Worm (Caenorhabditis elegans): ENCODE measurements around the gene eif-3.G.

The eif-3.G gene

ce11 chrII:8479337-8479736 lies 36.8 kb downstream of the eif-3.G start:
- TF ChIP-seq nhr-237 (tag; optimal IDR thresholded peaks at IDR 0.05) (no peak), lin-32 (GFP tag; optimal IDR thresholded peaks at IDR 0.05) (no peak)

- no peak for TF ChIP-seq ceh-39 (tag; optimal IDR thresholded peaks at IDR 0.05)
Observed at ce11 chrII:8480166-8480565, 37.6 kb downstream of the eif-3.G start, which contains the start of gene lact-4. TSS of gene lact-4 (minus strand) at chrII:8480478.

- TF ChIP-seq mls-2 (tag; optimal IDR thresholded peaks at IDR 0.05) (no peak), sem-2 (GFP tag; optimal IDR thresholded peaks at IDR 0.05) (no peak), ceh-43 (GFP tag; optimal IDR thresholded peaks at IDR 0.05) (no peak), unc-62 (GFP tag; optimal IDR thresholded peaks at IDR 0.05) (peak; percentile 70), ceh-39 (tag; optimal IDR thresholded peaks at IDR 0.05) (peak; percentile 34), M03D4.4 (tag; optimal IDR thresholded peaks at IDR 0.05) (no peak), unc-120 (tag; optimal IDR thresholded peaks at IDR 0.05; ENCODE audit: poor library complexity, severe bottlenecking) (peak; percentile 62), nhr-2 (tag; optimal IDR thresholded peaks at IDR 0.05) (peak; percentile 58), pha-4 (tag; optimal IDR thresholded peaks at IDR 0.05) (peak; percentile 10), sptf-1 (tag; optimal IDR thresholded peaks at IDR 0.05) (no peak), mab-5 (tag; optimal IDR thresholded peaks at IDR 0.05) (peak; percentile 44), hlh-1 (tag; optimal IDR thresholded peaks at IDR 0.05) (peak; percentile 84), blmp-1 (tag; optimal IDR thresholded peaks at IDR 0.05) (no peak)
Observed at ce11 chrII:8481033-8481708, 38.6 kb downstream of the eif-3.G start.

- no peak for TF ChIP-seq unc-120 (tag; optimal IDR thresholded peaks at IDR 0.05; ENCODE audit: poor library complexity, severe bottlenecking)
- TF ChIP-seq mls-2 (tag; optimal IDR thresholded peaks at IDR 0.05) = no peak
- TF ChIP-seq snpc-4 (tag; optimal IDR thresholded peaks at IDR 0.05) = no peak
- TF ChIP-seq flh-1 (GFP tag; optimal IDR thresholded peaks at IDR 0.05) = no peak
- no peak for TF ChIP-seq nhr-12 (tag; optimal IDR thresholded peaks at IDR 0.05)
- TF ChIP-seq ceh-83 (GFP tag; optimal IDR thresholded peaks at IDR 0.05) = no peak
- no peak for TF ChIP-seq nhr-28 (tag; optimal IDR thresholded peaks at IDR 0.05)
- no peak for TF ChIP-seq mep-1 (tag; optimal IDR thresholded peaks at IDR 0.05)
- no peak for TF ChIP-seq zip-8 (tag; optimal IDR thresholded peaks at IDR 0.05)
- no peak for TF ChIP-seq nhr-2 (tag; optimal IDR thresholded peaks at IDR 0.05)
- no peak for TF ChIP-seq elt-3 (tag; optimal IDR thresholded peaks at IDR 0.05)
Observed at ce11 chrII:8481731-8482253, 39.2 kb downstream of the eif-3.G start, which contains the start of gene M05D6.5. TSS of gene M05D6.5 (minus strand) at chrII:8482203.

- TF ChIP-seq ztf-11 (tag; optimal IDR thresholded peaks at IDR 0.05) (no peak), sptf-1 (tag; optimal IDR thresholded peaks at IDR 0.05) (no peak), zip-8 (tag; optimal IDR thresholded peaks at IDR 0.05) (no peak), mls-2 (tag; optimal IDR thresholded peaks at IDR 0.05) (no peak), ces-1 (GFP tag; optimal IDR thresholded peaks at IDR 0.05) (peak; percentile 44), ham-2 (GFP tag; optimal IDR thresholded peaks at IDR 0.05) (no peak), lsy-2 (tag; optimal IDR thresholded peaks at IDR 0.05) (peak; percentile 82), flh-1 (GFP tag; optimal IDR thresholded peaks at IDR 0.05) (no peak), nhr-28 (tag; optimal IDR thresholded peaks at IDR 0.05) (no peak), mep-1 (tag; optimal IDR thresholded peaks at IDR 0.05) (no peak)
Observed at ce11 chrII:8483124-8483792, 40.7 kb downstream of the eif-3.G start.

- TF ChIP-seq bed-3 (GFP tag; optimal IDR thresholded peaks at IDR 0.05) (no peak), ces-1 (GFP tag; optimal IDR thresholded peaks at IDR 0.05) (no peak), nhr-237 (tag; optimal IDR thresholded peaks at IDR 0.05) (no peak), unc-39 (tag; optimal IDR thresholded peaks at IDR 0.05) (no peak), elt-1 (tag; optimal IDR thresholded peaks at IDR 0.05; ENCODE audit: borderline replicate concordance, insufficient read depth) (no peak), mls-2 (tag; optimal IDR thresholded peaks at IDR 0.05) (no peak), ztf-11 (tag; optimal IDR thresholded peaks at IDR 0.05) (no peak), blmp-1 (tag; optimal IDR thresholded peaks at IDR 0.05) (no peak), tbx-8 (GFP tag; optimal IDR thresholded peaks at IDR 0.05) (no peak), nhr-12 (tag; optimal IDR thresholded peaks at IDR 0.05) (no peak), unc-120 (tag; optimal IDR thresholded peaks at IDR 0.05; ENCODE audit: poor library complexity, severe bottlenecking) (no peak)
Observed at ce11 chrII:8483793-8484186, 41.2 kb downstream of the eif-3.G start, which contains the start of gene taap-1. TSS of gene taap-1 (minus strand) at chrII:8483871.

Data from whole organism, mixed stage, embryonic.